Worm (Caenorhabditis elegans): ENCODE measurements around the gene F44E2.4.
"Not testable (repeated sequence)": the region's sequence is repeated elsewhere in the genome, so short reads cannot be mapped to it uniquely, and the experiment has no call there.

ce11 chrIII:8852402-8852801 is 14.2 kb upstream of the F44E2.4 start:
- TF ChIP-seq K11D2.4 (GFP tag; IDR thresholded peaks at IDR 0.05); zim-3 (tag; optimal IDR thresholded peaks at IDR 0.05); attf-5 (GFP tag; optimal IDR thresholded peaks at IDR 0.05); F57A8.1 (GFP tag; optimal IDR thresholded peaks at IDR 0.05); cebp-1 (GFP tag; IDR thresholded peaks at IDR 0.05); cebp-1 (tag; optimal IDR thresholded peaks at IDR 0.05); snpc-4 (GFP tag; optimal IDR thresholded peaks at IDR 0.05); snpc-4 (tag; optimal IDR thresholded peaks at IDR 0.05); nfyb-1 (GFP tag; IDR thresholded peaks at IDR 0.05); F39B2.1 (GFP tag; IDR thresholded peaks at IDR 0.05); chd-7 (tag; optimal IDR thresholded peaks at IDR 0.05); hmg-20 (GFP tag; IDR thresholded peaks at IDR 0.05): not testable (repeated sequence)
